Worm (Caenorhabditis elegans): ENCODE measurements around the gene wht-1.

Gene wht-1

DNA sequence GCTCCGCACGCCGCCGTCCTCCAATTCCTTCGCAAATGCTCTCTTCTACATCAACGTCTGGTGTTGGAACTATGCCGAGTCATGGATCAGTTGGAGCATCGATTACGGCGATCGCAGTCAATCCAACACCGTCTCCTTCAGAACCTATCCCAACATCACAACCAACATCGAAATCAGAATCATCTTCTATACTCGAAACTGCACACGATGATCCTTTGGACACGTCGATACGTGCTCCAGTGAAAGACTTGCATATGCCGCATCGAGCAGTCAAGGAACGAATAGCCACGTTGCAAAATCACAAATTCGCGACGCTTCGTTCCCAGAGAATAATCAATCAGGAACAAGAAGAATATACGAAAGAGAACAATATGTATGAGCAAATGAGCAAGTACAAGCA, 33.4 kb upstream of the wht-1 start:
- TF ChIP-seq ets-7 (tag; optimal IDR thresholded peaks at IDR 0.05) (no peak), tbx-37 (GFP tag; conservative IDR thresholded peaks at IDR 0.05) (no peak), sea-1 (GFP tag; conservative IDR thresholded peaks at IDR 0.05) (no peak), hmbx-1 (tag; optimal IDR thresholded peaks at IDR 0.05) (no peak), flt-1 (GFP tag; IDR thresholded peaks at IDR 0.05) (no peak), scrt-1 (GFP tag; IDR thresholded peaks at IDR 0.05) (no peak), hmg-4 (GFP tag; optimal IDR thresholded peaks at IDR 0.05) (no peak), hnd-1 (tag; optimal IDR thresholded peaks at IDR 0.05) (no peak), ama-1 (optimal IDR thresholded peaks at IDR 0.05) (no peak), B0310.2 (tag; optimal IDR thresholded peaks at IDR 0.05) (no peak), tra-4 (tag; optimal IDR thresholded peaks at IDR 0.05) (no peak)

DNA sequence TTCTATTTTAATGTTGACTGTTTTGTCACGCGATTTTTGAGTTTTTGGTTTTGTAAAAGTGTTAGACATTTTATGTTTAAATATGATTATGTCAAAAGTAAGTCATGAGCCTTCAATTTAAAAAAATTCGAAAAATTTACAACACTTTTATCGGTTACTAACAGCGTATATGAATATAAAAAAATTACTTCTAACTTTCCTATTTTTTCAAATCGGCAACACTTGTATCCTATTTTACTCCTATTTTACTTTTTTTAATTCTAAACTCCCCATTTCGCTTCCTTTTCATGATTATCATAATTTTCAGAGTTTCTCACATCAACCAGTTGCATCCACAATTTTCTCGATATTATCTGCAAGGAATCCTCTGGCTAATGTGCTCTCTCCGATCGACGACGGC, 30.8 kb upstream of the wht-1 start, which contains the start of gene kin-18:
Gene kin-18, plus strand, starts transcription at position 301 of the 400 bp plus-strand sequence.
- TF ChIP-seq sea-1 (GFP tag; conservative IDR thresholded peaks at IDR 0.05) (no peak), B0310.2 (tag; optimal IDR thresholded peaks at IDR 0.05) (no peak), tra-4 (tag; optimal IDR thresholded peaks at IDR 0.05) (no peak), F13C5.2 (tag; optimal IDR thresholded peaks at IDR 0.05) (no peak), tbx-11 (GFP tag; IDR thresholded peaks at IDR 0.05) (no peak), flt-1 (GFP tag; IDR thresholded peaks at IDR 0.05) (no peak), ets-7 (tag; optimal IDR thresholded peaks at IDR 0.05) (no peak), ama-1 (optimal IDR thresholded peaks at IDR 0.05) (no peak), ceh-13 (GFP tag; optimal IDR thresholded peaks at IDR 0.05) (no peak), ceh-36 (tag; optimal IDR thresholded peaks at IDR 0.05) (no peak), hmbx-1 (tag; optimal IDR thresholded peaks at IDR 0.05) (no peak), hnd-1 (tag; optimal IDR thresholded peaks at IDR 0.05) (no peak), scrt-1 (GFP tag; IDR thresholded peaks at IDR 0.05) (no peak), pes-1 (GFP tag; IDR thresholded peaks at IDR 0.05) (no peak), aly-1 (tag; optimal IDR thresholded peaks at IDR 0.05) (no peak), tbx-37 (GFP tag; conservative IDR thresholded peaks at IDR 0.05) (no peak), hmg-4 (GFP tag; optimal IDR thresholded peaks at IDR 0.05) (no peak)

DNA sequence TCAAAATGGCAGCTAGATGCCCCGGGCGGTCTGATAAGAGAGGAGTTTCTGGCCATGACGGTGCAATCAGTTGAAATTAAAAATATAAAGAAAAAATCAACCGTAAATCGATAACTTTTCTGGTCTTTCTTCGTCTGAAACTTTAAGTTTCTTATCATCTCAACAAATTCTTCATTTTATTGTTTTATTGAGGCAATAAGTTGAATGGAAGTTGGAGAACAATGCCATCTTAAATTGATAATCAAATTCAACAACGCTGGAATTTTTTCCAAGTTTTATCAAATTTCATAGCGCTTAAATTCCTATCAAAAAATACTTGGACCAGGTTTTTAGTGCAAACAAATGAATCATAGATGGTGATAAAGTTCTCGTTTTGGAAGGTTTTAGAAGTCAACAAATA, 29.4 kb upstream of the wht-1 start:
- no peak for TF ChIP-seq hmg-4 (GFP tag; optimal IDR thresholded peaks at IDR 0.05)
- TF ChIP-seq tbx-11 (GFP tag; IDR thresholded peaks at IDR 0.05), result no peak

DNA sequence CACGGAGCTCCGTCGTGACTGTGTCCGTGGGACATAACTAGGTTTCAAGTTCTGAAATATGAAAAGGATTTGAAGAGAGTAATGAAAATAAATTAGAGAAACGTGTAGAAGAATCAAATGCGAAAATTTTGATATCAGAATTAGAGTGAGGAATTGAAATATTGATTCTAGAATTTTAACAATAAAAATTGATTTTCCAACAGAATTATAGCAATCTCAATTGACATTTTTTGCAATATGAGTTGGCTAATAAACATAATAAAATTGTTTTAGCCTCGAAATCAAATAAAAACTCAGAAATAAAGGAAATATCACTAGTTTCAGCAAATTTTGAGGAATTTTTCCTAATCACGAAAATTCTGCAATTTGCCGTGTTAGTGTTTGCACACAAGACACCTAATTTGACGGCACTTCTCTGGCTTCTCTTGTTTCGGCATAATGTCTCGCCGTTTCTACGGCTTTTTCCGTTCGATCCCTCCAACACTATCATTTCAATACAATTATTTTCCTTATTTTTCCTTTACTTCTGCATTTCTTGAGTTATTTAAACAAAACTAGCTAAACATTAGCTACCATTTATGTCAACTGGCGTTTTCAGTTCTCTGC, 28.8 kb upstream of the wht-1 start, which contains the start of gene nmt-1:
Gene nmt-1, minus strand, starts transcription at position 51 of the 606 bp plus-strand sequence.
- TF ChIP-seq F13C5.2 (tag; optimal IDR thresholded peaks at IDR 0.05), result peak; percentile 41
- TF ChIP-seq scrt-1 (GFP tag; IDR thresholded peaks at IDR 0.05), result no peak

DNA sequence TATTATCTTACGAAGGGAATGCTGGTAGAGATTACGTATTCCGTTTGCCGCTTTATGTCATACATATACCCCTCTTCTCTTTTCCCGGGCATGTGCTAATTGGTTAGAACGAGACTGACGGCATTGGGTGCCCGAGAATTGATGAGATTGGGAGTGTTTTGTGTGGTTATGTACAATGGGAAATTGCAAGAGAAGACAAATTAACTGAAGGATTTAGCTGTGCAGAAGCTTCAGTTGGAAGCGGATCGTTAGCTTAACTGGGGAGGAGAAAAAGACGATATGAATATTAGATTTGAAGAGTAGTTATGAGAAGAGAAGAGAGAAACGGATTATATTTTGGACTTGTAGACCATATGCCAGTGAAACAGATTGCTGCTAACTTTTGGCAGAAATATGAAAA, 22.6 kb upstream of the wht-1 start:
- TF ChIP-seq hnd-1 (tag; optimal IDR thresholded peaks at IDR 0.05) (no peak), ama-1 (optimal IDR thresholded peaks at IDR 0.05) (no peak), pes-1 (GFP tag; IDR thresholded peaks at IDR 0.05) (no peak), aly-1 (tag; optimal IDR thresholded peaks at IDR 0.05) (no peak), hmg-4 (GFP tag; optimal IDR thresholded peaks at IDR 0.05) (no peak), tbx-11 (GFP tag; IDR thresholded peaks at IDR 0.05) (no peak), F13C5.2 (tag; optimal IDR thresholded peaks at IDR 0.05) (no peak), ceh-36 (tag; optimal IDR thresholded peaks at IDR 0.05) (no peak), ets-7 (tag; optimal IDR thresholded peaks at IDR 0.05) (no peak)

DNA sequence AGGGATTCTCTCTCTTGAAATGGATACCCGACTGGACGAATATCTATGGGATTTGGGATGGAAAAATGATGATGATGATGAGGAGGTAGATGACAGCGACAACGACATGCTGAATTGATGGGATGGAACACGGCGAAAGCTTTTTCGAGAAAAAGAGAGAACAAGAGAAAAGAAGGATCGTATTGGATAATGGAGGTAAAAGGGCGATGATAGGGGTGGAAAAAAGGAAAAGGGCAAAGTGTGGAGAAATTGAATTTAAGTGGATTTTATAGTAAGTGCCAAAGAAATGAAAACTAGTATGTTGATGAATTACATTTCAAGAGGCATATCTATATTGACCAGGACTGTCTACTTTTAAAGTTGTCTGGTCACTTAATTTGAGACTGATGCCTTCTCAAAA, 18.3 kb upstream of the wht-1 start:
- TF ChIP-seq ceh-13 (GFP tag; optimal IDR thresholded peaks at IDR 0.05), result no peak
- no peak for TF ChIP-seq ama-1 (optimal IDR thresholded peaks at IDR 0.05)
- no peak for TF ChIP-seq scrt-1 (GFP tag; IDR thresholded peaks at IDR 0.05)
- no peak for TF ChIP-seq hmg-4 (GFP tag; optimal IDR thresholded peaks at IDR 0.05)
- no peak for TF ChIP-seq flt-1 (GFP tag; IDR thresholded peaks at IDR 0.05)
- TF ChIP-seq tra-4 (tag; optimal IDR thresholded peaks at IDR 0.05), result no peak
- TF ChIP-seq tbx-11 (GFP tag; IDR thresholded peaks at IDR 0.05), result no peak
- TF ChIP-seq B0310.2 (tag; optimal IDR thresholded peaks at IDR 0.05), result no peak
- TF ChIP-seq hnd-1 (tag; optimal IDR thresholded peaks at IDR 0.05), result no peak
- no peak for TF ChIP-seq ets-7 (tag; optimal IDR thresholded peaks at IDR 0.05)
- no peak for TF ChIP-seq F13C5.2 (tag; optimal IDR thresholded peaks at IDR 0.05)
- TF ChIP-seq sea-1 (GFP tag; conservative IDR thresholded peaks at IDR 0.05), result no peak
- no peak for TF ChIP-seq hmbx-1 (tag; optimal IDR thresholded peaks at IDR 0.05)
- no peak for TF ChIP-seq tbx-37 (GFP tag; conservative IDR thresholded peaks at IDR 0.05)
- no peak for TF ChIP-seq ceh-36 (tag; optimal IDR thresholded peaks at IDR 0.05)

DNA sequence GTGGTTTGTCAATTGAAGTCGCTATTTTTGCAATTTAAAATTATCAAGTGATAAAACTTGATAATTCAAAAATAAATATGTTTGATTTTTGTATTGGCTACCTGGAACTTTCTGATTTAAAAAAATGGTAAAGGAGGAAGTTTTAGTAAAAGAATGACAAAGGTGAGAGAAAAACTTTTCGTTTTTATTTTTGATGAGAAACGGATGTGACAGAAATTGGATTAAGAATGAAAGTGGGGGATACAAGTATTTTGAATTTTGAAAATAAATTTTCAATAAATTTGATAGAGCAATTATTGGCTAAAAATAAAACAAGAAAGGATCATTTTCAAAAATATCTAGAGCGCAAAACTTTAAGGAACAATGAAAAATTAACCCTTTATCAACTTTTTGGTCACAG, 15.2 kb upstream of the wht-1 start, which contains the start of gene C05D10.4:
Gene C05D10.4, minus strand, starts transcription at position 101 of the 400 bp plus-strand sequence.
- TF ChIP-seq tra-4 (tag; optimal IDR thresholded peaks at IDR 0.05) (no peak), scrt-1 (GFP tag; IDR thresholded peaks at IDR 0.05) (no peak), ama-1 (optimal IDR thresholded peaks at IDR 0.05) (no peak), flt-1 (GFP tag; IDR thresholded peaks at IDR 0.05) (no peak), F13C5.2 (tag; optimal IDR thresholded peaks at IDR 0.05) (no peak), hnd-1 (tag; optimal IDR thresholded peaks at IDR 0.05) (no peak), tbx-37 (GFP tag; conservative IDR thresholded peaks at IDR 0.05) (no peak), ets-7 (tag; optimal IDR thresholded peaks at IDR 0.05) (no peak), ceh-13 (GFP tag; optimal IDR thresholded peaks at IDR 0.05) (no peak), tbx-11 (GFP tag; IDR thresholded peaks at IDR 0.05) (no peak), aly-1 (tag; optimal IDR thresholded peaks at IDR 0.05) (no peak), sea-1 (GFP tag; conservative IDR thresholded peaks at IDR 0.05) (no peak), hmbx-1 (tag; optimal IDR thresholded peaks at IDR 0.05) (no peak), ceh-36 (tag; optimal IDR thresholded peaks at IDR 0.05) (no peak), B0310.2 (tag; optimal IDR thresholded peaks at IDR 0.05) (no peak), hmg-4 (GFP tag; optimal IDR thresholded peaks at IDR 0.05) (no peak), pes-1 (GFP tag; IDR thresholded peaks at IDR 0.05) (no peak)

DNA sequence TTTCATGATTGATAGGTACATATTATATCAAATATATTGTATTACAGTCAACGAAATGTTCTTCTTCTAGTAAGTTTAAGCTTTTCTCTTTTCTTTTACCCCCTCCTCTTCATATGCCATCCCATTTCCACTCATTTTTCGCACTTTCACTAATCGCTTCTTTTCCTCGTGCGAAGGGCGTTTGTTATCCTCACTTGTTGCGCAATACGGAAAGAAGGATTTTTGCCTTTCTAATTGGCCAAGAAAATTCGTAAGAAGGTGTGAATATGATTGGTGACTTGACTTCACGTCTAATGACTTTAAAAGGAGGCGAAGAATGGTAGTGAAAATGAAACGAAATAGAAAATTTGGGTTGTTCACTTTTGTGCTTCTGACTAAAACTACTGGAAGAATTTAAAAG, 8.1 kb upstream of the wht-1 start:
- TF ChIP-seq flt-1 (GFP tag; IDR thresholded peaks at IDR 0.05) (no peak), aly-1 (tag; optimal IDR thresholded peaks at IDR 0.05) (no peak), ceh-36 (tag; optimal IDR thresholded peaks at IDR 0.05) (no peak), ama-1 (optimal IDR thresholded peaks at IDR 0.05) (no peak), F13C5.2 (tag; optimal IDR thresholded peaks at IDR 0.05) (no peak), pes-1 (GFP tag; IDR thresholded peaks at IDR 0.05) (no peak), tbx-11 (GFP tag; IDR thresholded peaks at IDR 0.05) (no peak), hnd-1 (tag; optimal IDR thresholded peaks at IDR 0.05) (no peak), tra-4 (tag; optimal IDR thresholded peaks at IDR 0.05) (no peak), scrt-1 (GFP tag; IDR thresholded peaks at IDR 0.05) (no peak), hmg-4 (GFP tag; optimal IDR thresholded peaks at IDR 0.05) (no peak), B0310.2 (tag; optimal IDR thresholded peaks at IDR 0.05) (no peak), ceh-13 (GFP tag; optimal IDR thresholded peaks at IDR 0.05) (no peak)

All from whole organism, early embryonic.